Worm (Caenorhabditis elegans) whole organism, L4 larva: Measurements from ENCODE around the gene inx-9.
A peak's percentile ranks its signal among the peaks of the same experiment; 100 is the strongest.

Source experiments
- D1046.2 ChIP-seq: fragments of 200-800 bp; sonication (Bioruptor generic); IDR thresholded peaks from 2 replicates; pipeline ENCODE4 v1.3.6; 2022; ENCODE audit warnings: missing genetic modification characterization, missing compliant biosample characterization
- F37D6.2 ChIP-seq: sonication (generic microtip); optimal IDR thresholded peaks from 2 replicates; lab custom pipeline; 2016; ENCODE audit warnings: mild to moderate bottlenecking, missing genetic modification characterization, missing compliant biosample characterization
- F44E2.7 ChIP-seq: fragments of 200-800 bp; sonication (Bioruptor generic); IDR thresholded peaks from 2 replicates; pipeline ENCODE4 v2.1.2; 2022; ENCODE audit warnings: missing genetic modification characterization, missing compliant biosample characterization
- aha-1 ChIP-seq: fragments of 150-350 bp; peaks from one replicate; lab custom pipeline; 2014; ENCODE audit warnings: missing biosample characterization, missing genetic modification characterization
- aly-2 ChIP-seq: sonication (generic microtip); optimal IDR thresholded peaks from 2 replicates; lab custom pipeline; 2018; ENCODE audit warnings: missing biosample characterization, missing genetic modification characterization
- arid-1 ChIP-seq: fragments of 200-800 bp; sonication (Bioruptor generic); conservative IDR thresholded peaks from 2 replicates; pipeline ENCODE4 v1.3.6; 2022; ENCODE audit warnings: missing genetic modification reagents, missing genetic modification characterization, missing compliant biosample characterization
- attf-4 ChIP-seq: sonication (generic microtip); optimal IDR thresholded peaks from 3 replicates; lab custom pipeline; 2017; ENCODE audit warnings: missing biosample characterization, missing genetic modification characterization
- ceh-28 ChIP-seq: fragments of 150-350 bp; optimal IDR thresholded peaks from 2 replicates; lab custom pipeline; 2014; ENCODE audit warnings: missing biosample characterization, missing genetic modification reagents, missing genetic modification characterization
- ceh-44 ChIP-seq: fragments of 200-800 bp; sonication (Bioruptor generic); IDR thresholded peaks from 2 replicates; pipeline ENCODE4 v1.3.6; 2022; ENCODE audit warnings: missing genetic modification reagents, missing genetic modification characterization, missing compliant biosample characterization
- ceh-62 ChIP-seq: sonication (generic microtip); optimal IDR thresholded peaks from 2 replicates; lab custom pipeline; 2017; ENCODE audit warnings: missing biosample characterization, missing genetic modification characterization
- ceh-82 ChIP-seq: sonication (generic microtip); optimal IDR thresholded peaks from 2 replicates; lab custom pipeline; 2017; ENCODE audit warnings: missing biosample characterization, missing genetic modification characterization
- ces-1 ChIP-seq: fragments of 150-350 bp; sonication (generic microtip); optimal IDR thresholded peaks from 4 replicates; lab custom pipeline; 2014; ENCODE audit warnings: missing biosample characterization, missing genetic modification reagents, missing genetic modification characterization
- daf-12 ChIP-seq: fragments of 150-350 bp; optimal IDR thresholded peaks from 2 replicates; lab custom pipeline; 2014; ENCODE audit warnings: missing biosample characterization, missing genetic modification reagents, missing genetic modification characterization
- daf-16 ChIP-seq, 3 experiments: sonication (generic microtip); optimal IDR thresholded peaks; 2 replicates each; lab custom pipeline; 2016 to 2017; ENCODE audit warnings: missing genetic modification characterization in 3 of 3, missing genetic modification reagents in 3 of 3, mild to moderate bottlenecking in 2 of 3, missing compliant biosample characterization in 2 of 3, missing biosample characterization in 1 of 3, moderate library complexity in 1 of 3
- daf-8 ChIP-seq: fragments of 200-800 bp; sonication (Bioruptor generic); IDR thresholded peaks from 2 replicates; pipeline ENCODE4 v1.3.6; 2022; ENCODE audit warnings: missing genetic modification characterization, missing compliant biosample characterization
- dmd-9 ChIP-seq: fragments of 200-800 bp; sonication (Bioruptor generic); IDR thresholded peaks from 2 replicates; pipeline ENCODE4 v1.3.6; 2022; ENCODE audit warnings: missing genetic modification reagents, missing genetic modification characterization, missing compliant biosample characterization
- duxl-1 ChIP-seq: sonication (generic microtip); optimal IDR thresholded peaks from 2 replicates; lab custom pipeline; 2016; ENCODE audit warnings: mild to moderate bottlenecking, missing genetic modification characterization, moderate library complexity, missing compliant biosample characterization; ENCODE audit not compliant: poor library complexity
- dve-1 ChIP-seq: sonication (generic microtip); optimal IDR thresholded peaks from 2 replicates; lab custom pipeline; 2017; ENCODE audit warnings: antibody characterized with exemption, mild to moderate bottlenecking, missing genetic modification characterization, missing compliant biosample characterization; ENCODE audit not compliant: insufficient read depth
- fkh-10 ChIP-seq: fragments of 150-350 bp; optimal IDR thresholded peaks from 2 replicates; lab custom pipeline; 2014; ENCODE audit warnings: missing biosample characterization, missing genetic modification reagents, missing genetic modification characterization
- hif-1 ChIP-seq, 2 experiments: sonication (generic microtip); optimal IDR thresholded peaks; 2 replicates each; lab custom pipeline; 2016 to 2017; ENCODE audit warnings: missing compliant biosample characterization in 2 of 2, missing genetic modification characterization in 2 of 2, missing genetic modification reagents in 2 of 2, missing genotype in 2 of 2, mild to moderate bottlenecking in 1 of 2
- hlh-30 ChIP-seq: sonication (generic microtip); optimal IDR thresholded peaks from 2 replicates; lab custom pipeline; 2017; ENCODE audit warnings: antibody characterized with exemption, mild to moderate bottlenecking, missing genetic modification characterization, missing compliant biosample characterization; ENCODE audit not compliant: insufficient read depth
- jun-1 ChIP-seq: fragments of 150-350 bp; optimal IDR thresholded peaks from 2 replicates; lab custom pipeline; 2014; ENCODE audit warnings: missing biosample characterization, missing genetic modification reagents, missing genetic modification characterization
- lim-7 ChIP-seq: fragments of 200-800 bp; sonication (Bioruptor generic); IDR thresholded peaks from 2 replicates; pipeline ENCODE4 v1.3.6; 2022; ENCODE audit warnings: missing genetic modification characterization, missing compliant biosample characterization
- lin-1 ChIP-seq: fragments of 200-800 bp; sonication (Bioruptor generic); IDR thresholded peaks from 2 replicates; pipeline ENCODE4 v1.3.6; 2022; ENCODE audit warnings: missing genetic modification reagents, missing genetic modification characterization, missing compliant biosample characterization
- lin-13 ChIP-seq: fragments of 150-350 bp; optimal IDR thresholded peaks from 2 replicates; lab custom pipeline; 2014; ENCODE audit warnings: missing biosample characterization, missing genetic modification reagents, missing genetic modification characterization
- lin-39 ChIP-seq: fragments of 150-350 bp; optimal IDR thresholded peaks from 2 replicates; lab custom pipeline; 2014; ENCODE audit warnings: missing biosample characterization, missing genetic modification reagents, missing genetic modification characterization
- lsy-2 ChIP-seq, 2 experiments: fragments of 150-350 bp in 1 of 2; sonication (generic microtip) in 1 of 2; optimal IDR thresholded peaks; 2 replicates each; lab custom pipeline; 2014 to 2017; ENCODE audit warnings: missing biosample characterization in 2 of 2, missing genetic modification characterization in 2 of 2
- mdl-1 ChIP-seq, 2 experiments: fragments of 150-350 bp in 1 of 2; sonication (generic microtip) in 1 of 2; optimal IDR thresholded peaks; 2 replicates each; lab custom pipeline; 2014 to 2017; ENCODE audit warnings: missing biosample characterization in 2 of 2, missing genetic modification characterization in 2 of 2
- nhr-102 ChIP-seq: sonication (generic microtip); optimal IDR thresholded peaks from 2 replicates; lab custom pipeline; 2016; ENCODE audit warnings: mild to moderate bottlenecking, missing genetic modification characterization, moderate library complexity, missing compliant biosample characterization
- nhr-25 ChIP-seq: sonication (generic microtip); optimal IDR thresholded peaks from 2 replicates; lab custom pipeline; 2017; ENCODE audit warnings: missing genetic modification characterization, mild to moderate bottlenecking, missing compliant biosample characterization, antibody characterized with exemption, moderate library complexity, borderline replicate concordance; ENCODE audit not compliant: insufficient read depth
- nhr-41 ChIP-seq: fragments of 200-800 bp; sonication (Bioruptor generic); IDR thresholded peaks from 2 replicates; pipeline ENCODE4 v1.3.6; 2022; ENCODE audit warnings: missing genetic modification reagents, missing genetic modification characterization, missing compliant biosample characterization
- nhr-42 ChIP-seq: fragments of 200-800 bp; sonication (Bioruptor generic); IDR thresholded peaks from 2 replicates; pipeline ENCODE4 v1.3.6; 2022; ENCODE audit warnings: missing genetic modification characterization, missing compliant biosample characterization
- nhr-6 ChIP-seq: fragments of 150-350 bp; optimal IDR thresholded peaks from 2 replicates; lab custom pipeline; 2014; ENCODE audit warnings: missing biosample characterization, missing genetic modification characterization
- nhr-77 ChIP-seq: fragments of 150-350 bp; optimal IDR thresholded peaks from 2 replicates; lab custom pipeline; 2014; ENCODE audit warnings: missing biosample characterization, missing genetic modification characterization
- php-3 ChIP-seq: fragments of 200-800 bp; sonication (Bioruptor generic); IDR thresholded peaks from 2 replicates; pipeline ENCODE4 v1.3.6; 2022; ENCODE audit warnings: missing genetic modification reagents, missing genetic modification characterization, missing compliant biosample characterization
- saeg-2 ChIP-seq: fragments of 200-800 bp; sonication (Bioruptor generic); IDR thresholded peaks from 2 replicates; pipeline ENCODE4 v1.3.6; 2022; ENCODE audit warnings: missing genetic modification reagents, missing genetic modification characterization, missing compliant biosample characterization
- sdz-12 ChIP-seq: fragments of 200-800 bp; sonication (Bioruptor generic); optimal IDR thresholded peaks from 2 replicates; lab custom pipeline; 2018; ENCODE audit warnings: mild to moderate bottlenecking, missing genetic modification characterization, missing compliant biosample characterization
- spr-1 ChIP-seq: sonication (generic microtip); optimal IDR thresholded peaks from 2 replicates; lab custom pipeline; 2016; ENCODE audit warnings: mild to moderate bottlenecking, missing genetic modification characterization, missing compliant biosample characterization
- spr-3 ChIP-seq: fragments of 200-800 bp; sonication (Bioruptor generic); optimal IDR thresholded peaks from 2 replicates; lab custom pipeline; 2018; ENCODE audit warnings: mild to moderate bottlenecking, missing genetic modification characterization, missing compliant biosample characterization
- unc-62 ChIP-seq, 3 experiments: fragments of 150-350 bp in 1 of 3; sonication (generic microtip); optimal IDR thresholded peaks in 2 of 3; peaks in 1 of 3; 1 replicate in 1 of 3; 2 replicates in 2 of 3; lab custom pipeline; 2014 to 2017; ENCODE audit warnings: missing biosample characterization in 3 of 3, missing genetic modification characterization in 3 of 3, missing genetic modification reagents in 3 of 3, missing genotype in 1 of 3
- zag-1 ChIP-seq: fragments of 150-350 bp; optimal IDR thresholded peaks from 2 replicates; lab custom pipeline; 2014; ENCODE audit warnings: missing biosample characterization, missing genetic modification characterization
- zfp-2 ChIP-seq: sonication (generic microtip); optimal IDR thresholded peaks from 2 replicates; lab custom pipeline; 2016; ENCODE audit warnings: mild to moderate bottlenecking, missing genetic modification characterization, missing compliant biosample characterization
- zip-2 ChIP-seq: fragments of 150-350 bp; optimal IDR thresholded peaks from 2 replicates; lab custom pipeline; 2014; ENCODE audit warnings: missing biosample characterization, missing genetic modification characterization

inx-9 gene

DNA sequence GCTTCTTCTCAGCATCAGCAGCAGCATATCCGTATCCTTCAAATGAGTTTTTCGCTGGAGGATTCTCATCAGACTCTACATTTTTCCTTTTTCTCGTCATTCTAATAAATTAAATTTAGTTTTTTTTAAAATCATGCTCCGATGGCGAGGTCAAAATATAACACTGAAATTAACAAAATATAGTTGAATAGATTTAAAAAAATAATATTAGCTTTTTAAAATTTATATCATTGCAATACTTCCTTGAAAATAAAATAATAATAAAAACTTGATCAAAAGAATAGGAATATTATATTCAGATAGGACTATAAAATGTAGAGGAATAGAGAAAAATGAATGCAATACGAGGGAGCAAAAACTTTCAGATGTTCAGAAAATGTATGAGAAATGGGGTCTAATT is 11.9 kb downstream of the inx-9 start, which contains the start of gene ZK792.5:
TSS of gene ZK792.5 (minus strand) at position 101 of the 400 bp plus-strand sequence.
- TF ChIP-seq php-3 (GFP tag; lab: Robert Waterston, UW) (no peak), dmd-9 (GFP tag; lab: Robert Waterston, UW) (no peak), lin-1 (GFP tag; lab: Robert Waterston, UW) (no peak), daf-12 (tag; lab: Kevin White, UChicago) (no peak), nhr-41 (no peak), mdl-1 (tag; optimal IDR thresholded peaks at IDR 0.05; lab: Kevin White, UChicago) (no peak), ceh-44 (no peak), attf-4 (no peak)

DNA sequence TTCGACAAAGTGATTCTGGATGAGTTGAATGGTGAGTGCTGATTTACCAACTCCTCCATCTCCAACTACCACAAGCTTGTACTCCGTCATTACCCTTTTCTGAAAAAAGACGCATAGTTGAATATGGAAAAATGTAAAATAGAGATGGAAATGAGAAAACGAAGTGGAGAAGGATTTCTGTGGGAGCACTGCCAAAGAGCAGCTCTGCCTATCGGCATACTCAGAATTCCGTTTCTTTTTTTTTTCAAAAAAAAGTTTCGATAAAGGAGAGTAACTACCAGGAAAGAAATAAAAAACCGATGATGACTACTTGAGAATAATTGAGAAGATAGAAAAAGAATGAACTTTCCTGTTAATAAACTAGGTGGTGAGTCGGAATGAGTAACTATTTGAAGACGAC is 14.8 kb downstream of the inx-9 start, which contains the start of gene let-60:
TSS of gene let-60 (minus strand) at position 101 of the 400 bp plus-strand sequence.
- TF ChIP-seq ceh-28 (tag; lab: Kevin White, UChicago) (no peak), aha-1 (tag; lab: Kevin White, UChicago) (peak; percentile 86), jun-1 (tag; lab: Kevin White, UChicago) (no peak)

DNA sequence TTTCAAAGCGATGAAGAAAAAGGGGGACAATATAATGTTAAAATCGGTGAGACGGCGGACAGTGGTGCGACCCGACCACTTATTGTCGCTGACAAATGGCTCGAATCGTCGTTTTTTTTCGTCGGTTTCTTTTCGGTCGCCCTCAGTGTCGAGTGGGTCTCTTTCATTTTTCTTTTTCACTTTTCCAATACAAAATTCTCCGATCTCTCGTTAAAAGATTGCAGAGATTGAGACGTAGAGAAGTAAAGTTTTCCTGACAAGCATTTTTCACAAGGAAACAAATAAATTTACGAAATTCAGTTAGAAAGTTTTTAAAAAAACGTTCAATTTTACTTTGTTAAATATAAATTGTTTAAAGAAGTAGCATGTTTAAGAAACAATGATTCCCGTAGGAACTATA is 15.4 kb downstream of the inx-9 start:
- TF ChIP-seq F44E2.7 (GFP tag; lab: Robert Waterston, UW) (no peak), aly-2 (tag; lab: Kevin White, UChicago) (no peak), unc-62 (GFP tag; optimal IDR thresholded peaks at IDR 0.05 in 1 of 2; lab: Kevin White, UChicago) (peak in 1 of 2 experiments; percentile 20), unc-62 (tag; optimal IDR thresholded peaks at IDR 0.05; lab: Kevin White, UChicago) (no peak)

DNA sequence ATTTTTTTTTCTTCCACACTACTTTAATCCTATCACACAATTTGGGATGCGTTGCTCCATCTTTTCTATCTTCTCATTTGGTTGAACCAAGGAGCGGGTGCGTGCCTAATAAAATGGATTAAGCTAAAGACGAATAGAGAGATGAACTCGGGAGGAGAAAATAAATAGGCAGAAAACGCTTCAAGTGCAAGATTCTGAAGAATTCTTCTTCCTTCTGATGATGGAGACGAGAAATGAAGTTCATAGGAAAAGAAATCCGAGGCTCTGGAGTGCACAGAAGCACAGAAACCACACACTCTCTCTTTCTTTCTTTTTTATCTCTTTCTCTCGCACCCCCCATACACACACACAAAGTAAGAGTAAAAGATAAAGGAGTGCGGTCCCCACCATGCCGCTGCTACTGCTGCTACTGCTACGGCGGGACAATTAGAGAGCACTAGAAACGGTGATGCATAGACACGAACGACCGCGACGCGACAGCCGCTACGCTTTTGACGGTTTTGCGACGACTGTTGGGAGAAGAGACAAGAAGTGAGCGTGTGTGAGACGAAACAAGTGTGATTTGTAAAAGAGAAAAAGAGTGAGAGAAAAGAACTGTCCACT is 16.0 kb downstream of the inx-9 start:
- TF ChIP-seq hlh-30 (tag; lab: Kevin White, UChicago) (peak; percentile 81), lsy-2 (tag; optimal IDR thresholded peaks at IDR 0.05; lab: Kevin White, UChicago) (peak; percentile 32 to 58), nhr-102 (tag; lab: Kevin White, UChicago) (peak; percentile 61), hif-1 (tag; optimal IDR thresholded peaks at IDR 0.05; lab: Kevin White, UChicago) (peak in 1 of 2 experiments; percentile 64), zfp-2 (no peak), daf-8 (GFP tag; lab: Robert Waterston, UW) (no peak), lin-13 (no peak), ces-1 (peak; percentile 72), lim-7 (GFP tag; lab: Robert Waterston, UW) (0 out of 2 replicates have a peak, but pooled peaks have one; percentile 44), ceh-62 (tag; lab: Kevin White, UChicago) (no peak), arid-1 (no peak), spr-1 (tag; lab: Kevin White, UChicago) (peak; percentile 42), nhr-77 (tag; lab: Kevin White, UChicago) (peak; percentile 90), sdz-12 (GFP tag; lab: Kevin White, UChicago) (no peak), duxl-1 (tag; lab: Kevin White, UChicago) (no peak), F37D6.2 (tag; lab: Kevin White, UChicago) (peak; percentile 18), dmd-9 (GFP tag; lab: Robert Waterston, UW) (no peak), fkh-10 (peak; percentile 69), saeg-2 (GFP tag; lab: Robert Waterston, UW) (no peak), lin-39 (tag; lab: Kevin White, UChicago) (no peak), D1046.2 (GFP tag; lab: Robert Waterston, UW) (no peak), dve-1 (tag; lab: Kevin White, UChicago) (peak; percentile 92), zag-1 (tag; lab: Kevin White, UChicago) (no peak), spr-3 (GFP tag; lab: Kevin White, UChicago) (no peak), nhr-42 (GFP tag; lab: Robert Waterston, UW) (0 out of 2 replicates have a peak, but pooled peaks have one; percentile 55), ceh-28 (tag; lab: Kevin White, UChicago) (peak; percentile 16), nhr-6 (tag; lab: Kevin White, UChicago) (peak; percentile 85), daf-12 (tag; lab: Kevin White, UChicago) (no peak), ceh-82 (no peak), zip-2 (no peak), F44E2.7 (GFP tag; lab: Robert Waterston, UW) (no peak), nhr-25 (tag; lab: Kevin White, UChicago) (peak; percentile 79), daf-16 (GFP tag; optimal IDR thresholded peaks at IDR 0.05; lab: Kevin White, UChicago) (peak in 1 of 2 experiments; percentile 14), daf-16 (tag; optimal IDR thresholded peaks at IDR 0.05; lab: Kevin White, UChicago) (peak; percentile 68)
